Worm (Caenorhabditis elegans): ENCODE results near the gene F38B7.10.

DNA sequence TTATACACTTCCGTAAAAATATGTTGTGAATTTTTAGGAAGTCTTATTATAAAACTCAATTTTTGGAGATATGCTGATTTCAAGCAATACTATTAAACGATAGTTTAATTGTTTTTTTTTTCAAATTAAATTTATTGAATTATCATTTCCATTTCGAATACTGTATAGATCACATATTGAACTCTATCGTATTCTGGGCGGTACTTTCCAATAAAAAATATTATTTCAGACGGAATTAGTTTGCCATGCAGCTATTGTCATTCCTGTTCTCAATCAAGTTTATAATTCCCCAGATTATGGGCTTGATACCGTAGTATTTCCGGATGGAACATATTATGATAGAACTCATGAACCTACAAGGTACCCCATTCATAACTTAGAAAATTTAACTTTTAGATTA lies 29.2 kb downstream of the F38B7.10 start:
- TF ChIP-seq ceh-13 (GFP tag; optimal IDR thresholded peaks at IDR 0.05) (no peak), hmbx-1 (tag; optimal IDR thresholded peaks at IDR 0.05) (no peak)

Data from whole organism, early embryonic.